Fruit fly (Drosophila melanogaster): ENCODE measurements around the gene CG11929.

DNA sequence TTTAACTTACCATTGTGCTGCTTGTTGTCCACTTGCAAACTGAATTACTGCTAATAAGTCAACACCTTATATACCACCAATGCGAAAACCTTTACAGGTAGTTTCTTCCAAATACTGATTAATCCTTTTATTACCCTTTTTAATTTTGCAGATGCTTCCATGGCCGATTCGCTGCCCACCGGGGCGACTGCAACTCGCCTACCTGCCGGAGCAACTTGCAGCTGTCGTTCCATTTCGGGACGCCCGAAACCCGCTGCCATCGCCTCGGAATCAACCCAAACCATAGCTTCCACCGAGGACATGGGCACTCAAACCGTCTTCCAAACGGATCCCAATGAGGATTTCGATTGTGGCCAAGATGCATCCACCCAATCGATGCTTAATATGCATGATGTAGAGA, 1.9 kb downstream of the CG11929 start, which contains the start of gene Elba1:
- no peak for TF ChIP-seq Sin3A (optimal IDR thresholded peaks at IDR 0.05)
- no peak for TF ChIP-seq ttk (optimal IDR thresholded peaks at IDR 0.05)
- no peak for TF ChIP-seq h (optimal IDR thresholded peaks at IDR 0.05)

All from Kc167 (cell line).